Worm (Caenorhabditis elegans) whole organism, mixed stage, embryonic: Measurements from ENCODE around the gene dpy-3.

Source experiments
- bed-3 ChIP-seq: fragments of 200-800 bp; sonication (Bioruptor generic); optimal IDR thresholded peaks from 3 replicates; lab custom pipeline; 2018; ENCODE audit warnings: mild to moderate bottlenecking, missing genetic modification characterization, moderate library complexity, missing compliant biosample characterization
- blmp-1 ChIP-seq: fragments of 150-350 bp; optimal IDR thresholded peaks from 2 replicates; lab custom pipeline; 2014; ENCODE audit warnings: missing biosample characterization, missing genetic modification characterization
- elt-1 ChIP-seq: sonication (generic microtip); optimal IDR thresholded peaks from 2 replicates; lab custom pipeline; 2017; ENCODE audit warnings: missing genetic modification characterization, mild to moderate bottlenecking, missing compliant biosample characterization, antibody characterized with exemption, moderate library complexity, borderline replicate concordance; ENCODE audit not compliant: insufficient read depth
- lin-32 ChIP-seq: fragments of 200-800 bp; sonication (Bioruptor generic); optimal IDR thresholded peaks from 2 replicates; lab custom pipeline; 2018; ENCODE audit warnings: mild to moderate bottlenecking, missing genetic modification characterization, missing compliant biosample characterization
- nhr-237 ChIP-seq: fragments of 150-350 bp; optimal IDR thresholded peaks from 2 replicates; lab custom pipeline; 2014; ENCODE audit warnings: missing biosample characterization, missing genetic modification characterization
- nhr-76 ChIP-seq: sonication (generic microtip); optimal IDR thresholded peaks from 2 replicates; lab custom pipeline; 2017; ENCODE audit warnings: missing biosample characterization, missing genetic modification characterization
- snpc-4 ChIP-seq: fragments of 150-350 bp; optimal IDR thresholded peaks from 2 replicates; lab custom pipeline; 2014; ENCODE audit warnings: missing biosample characterization, missing genetic modification characterization
- unc-62 ChIP-seq: fragments of 150-350 bp; optimal IDR thresholded peaks from 2 replicates; lab custom pipeline; 2014; ENCODE audit warnings: missing biosample characterization, missing genetic modification reagents, missing genetic modification characterization

- TF ChIP-seq blmp-1 (tag; lab: Kevin White, UChicago), result no peak
- TF ChIP-seq bed-3, result no peak
- no peak for TF ChIP-seq elt-1
- no peak for TF ChIP-seq nhr-237 (tag; lab: Kevin White, UChicago)
- no peak for TF ChIP-seq snpc-4 (tag; lab: Kevin White, UChicago)
- no peak for TF ChIP-seq unc-62 (GFP tag; lab: Kevin White, UChicago)
- TF ChIP-seq nhr-76, result no peak
- TF ChIP-seq lin-32 (GFP tag; lab: Kevin White, UChicago), result no peak
Observed at ce11 chrX:2180588-2180987, 35.1 kb upstream of the dpy-3 start, which contains the start of gene F48B9.1.
